Worm (Caenorhabditis elegans) whole organism, dauer: ENCODE data around the gene T28F12.1.

Source experiments
- unc-62 ChIP-seq: sonication (generic microtip); optimal IDR thresholded peaks from 2 replicates; lab custom pipeline; 2017; ENCODE audit warnings: missing biosample characterization, missing genetic modification reagents, missing genetic modification characterization

The T28F12.1 gene

DNA sequence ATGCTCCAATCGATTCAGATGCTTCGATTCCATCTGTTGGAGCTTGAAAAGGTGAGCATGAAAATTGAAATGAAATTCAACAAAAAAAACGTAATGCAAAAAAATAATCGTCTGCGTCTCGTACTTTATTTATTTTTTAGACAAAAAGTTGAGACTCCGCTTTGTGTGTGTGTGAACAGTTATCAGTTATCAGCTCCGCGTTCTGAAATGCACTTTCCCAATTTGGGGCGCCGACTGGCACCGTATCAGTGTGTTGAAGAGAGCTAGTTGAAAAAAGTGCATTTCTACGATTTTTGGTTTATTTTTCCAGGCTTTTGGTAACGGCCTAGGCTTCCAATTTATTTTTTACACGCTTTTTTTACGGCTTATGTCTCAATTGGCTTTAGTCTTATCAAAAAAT, 10.9 kb upstream of the T28F12.1 start:
- no peak for TF ChIP-seq unc-62 (GFP tag; lab: Kevin White, UChicago)

DNA sequence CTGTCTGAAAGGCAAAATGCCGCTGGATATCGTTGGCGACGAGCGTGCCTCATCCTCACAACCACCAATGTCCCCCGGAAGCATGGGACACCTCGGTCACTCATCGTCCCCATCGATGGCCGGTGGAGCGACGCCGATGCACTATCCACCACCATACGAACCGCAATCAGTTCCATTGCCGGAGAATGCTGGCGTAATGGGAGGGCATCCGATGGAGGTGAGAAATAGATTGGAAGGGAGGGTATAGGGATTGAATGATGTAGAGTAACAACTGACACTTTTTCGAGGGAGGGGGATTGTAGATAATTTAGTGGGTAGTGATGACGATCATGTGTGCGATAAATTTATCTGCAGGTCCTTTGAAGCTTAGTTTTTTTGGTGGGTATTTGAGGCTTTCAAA, 10.2 kb upstream of the T28F12.1 start:
- TF ChIP-seq unc-62 (GFP tag; lab: Kevin White, UChicago): no peak

DNA sequence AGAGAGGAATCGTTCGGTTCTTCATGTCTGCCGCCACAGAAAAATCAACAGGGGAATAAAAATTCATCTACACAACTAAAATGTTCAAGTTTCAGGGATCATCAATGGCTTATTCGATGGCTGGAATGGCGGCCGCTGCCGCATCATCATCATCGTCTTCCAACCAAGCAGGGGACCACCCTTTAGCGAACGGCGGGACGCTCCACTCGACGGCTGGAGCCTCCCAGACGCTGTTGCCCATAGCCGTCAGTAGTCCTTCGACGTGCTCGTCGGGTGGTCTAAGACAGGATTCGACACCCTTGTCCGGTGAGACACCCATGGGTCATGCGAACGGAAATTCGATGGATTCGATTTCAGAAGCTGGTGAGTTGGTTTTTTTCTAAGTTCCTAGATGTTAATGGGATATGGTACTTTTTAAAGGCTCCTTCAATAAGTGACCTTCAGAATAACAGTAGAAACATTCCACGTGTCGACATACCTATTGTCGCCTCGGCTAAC, 8.9 kb upstream of the T28F12.1 start:
- no peak for TF ChIP-seq unc-62 (GFP tag; lab: Kevin White, UChicago)

DNA sequence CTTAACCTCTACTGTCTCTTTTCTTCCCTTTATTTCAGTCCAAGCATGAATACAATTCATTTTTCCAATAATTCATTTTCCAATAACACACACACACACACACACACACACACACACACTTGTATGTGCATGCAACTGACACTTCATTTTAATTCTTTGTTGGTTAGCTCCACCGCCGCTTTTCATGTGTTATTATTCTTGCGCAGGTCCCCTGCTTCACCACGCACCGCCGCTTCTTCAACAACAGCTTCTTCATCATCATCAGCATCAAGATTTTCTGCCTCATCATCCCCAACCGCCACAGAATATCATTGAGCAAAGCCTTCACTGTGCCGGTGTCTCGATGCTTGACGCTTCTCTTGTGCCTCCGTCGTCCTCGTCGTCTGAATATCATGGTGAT, 8.4 kb upstream of the T28F12.1 start:
- TF ChIP-seq unc-62 (GFP tag; lab: Kevin White, UChicago): no peak

DNA sequence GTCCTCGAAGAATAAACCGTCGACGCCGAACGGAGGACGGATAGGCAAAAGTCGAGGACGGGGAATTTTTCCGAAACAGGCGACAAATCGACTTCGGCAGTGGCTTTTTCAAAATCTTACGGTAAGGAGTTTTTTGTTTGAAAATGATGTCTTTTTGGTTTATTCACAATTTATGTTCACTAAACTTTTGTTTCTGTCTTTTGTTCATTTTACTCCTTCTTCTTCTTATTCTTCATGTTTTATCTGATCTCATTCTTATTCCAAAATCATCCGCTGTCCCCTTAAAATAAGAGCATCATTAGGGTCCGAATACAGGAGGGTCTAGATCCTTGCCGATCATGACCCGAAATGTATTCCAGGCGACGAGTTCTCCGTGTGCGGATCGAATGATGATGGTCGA, 7.8 kb upstream of the T28F12.1 start:
- TF ChIP-seq unc-62 (GFP tag; lab: Kevin White, UChicago): no peak

DNA sequence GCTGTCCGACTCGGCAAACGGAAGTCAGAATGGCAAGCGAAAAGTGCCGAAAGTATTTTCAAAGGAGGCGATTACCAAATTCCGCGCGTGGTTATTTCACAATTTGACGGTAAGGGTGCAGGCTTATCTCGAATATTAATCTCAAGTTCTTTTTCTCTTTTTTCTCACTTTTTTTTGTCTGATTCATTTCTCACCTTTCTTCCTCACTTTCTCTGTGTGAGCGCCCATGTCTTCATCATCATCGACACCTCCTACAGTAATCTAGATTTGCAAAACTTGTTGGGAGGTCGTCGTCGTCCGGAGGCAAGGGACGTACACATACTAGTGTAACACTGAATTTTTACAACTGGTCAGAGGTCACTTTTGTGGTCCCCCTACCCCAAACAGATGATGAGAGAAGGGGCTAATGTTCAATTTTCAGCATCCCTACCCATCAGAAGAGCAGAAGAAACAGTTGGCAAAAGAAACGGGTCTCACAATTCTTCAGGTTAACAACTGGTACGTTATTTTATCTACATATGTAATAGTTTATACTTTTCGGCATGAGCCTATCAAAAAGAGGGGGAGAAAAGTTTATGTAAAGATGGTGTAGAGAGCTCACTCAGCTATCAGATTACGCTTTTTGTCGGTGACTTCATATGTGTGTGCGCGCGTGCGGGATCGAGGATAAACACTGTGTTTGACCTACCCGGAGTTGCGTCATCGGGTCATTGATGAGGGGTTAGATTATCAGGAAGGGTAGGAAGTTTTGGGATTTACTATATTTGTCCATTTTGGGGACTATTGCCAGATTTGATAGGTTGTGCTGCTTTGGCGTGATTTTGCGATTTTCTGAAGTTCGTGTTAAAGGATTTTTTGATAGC, 7.2 kb upstream of the T28F12.1 start:
- no peak for TF ChIP-seq unc-62 (GFP tag; lab: Kevin White, UChicago)

DNA sequence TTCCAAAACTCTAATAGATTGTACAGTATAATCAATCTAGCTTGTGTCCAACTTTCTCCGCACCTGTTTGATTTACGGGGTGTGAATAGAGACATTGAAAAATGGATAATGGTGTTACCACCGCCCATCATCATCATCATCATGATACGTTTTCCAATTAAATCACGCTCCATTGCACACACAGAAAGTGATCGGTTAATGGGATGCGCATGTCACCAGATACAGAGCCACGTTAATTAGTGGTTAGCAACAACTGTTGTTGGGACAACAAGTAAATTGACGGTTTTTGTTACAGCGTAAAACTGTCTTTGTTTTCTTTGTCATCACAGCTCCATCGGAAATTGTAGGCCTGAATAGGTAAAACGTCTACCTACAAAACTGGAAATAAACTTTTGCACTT, 6.2 kb upstream of the T28F12.1 start:
- no peak for TF ChIP-seq unc-62 (GFP tag; lab: Kevin White, UChicago)

DNA sequence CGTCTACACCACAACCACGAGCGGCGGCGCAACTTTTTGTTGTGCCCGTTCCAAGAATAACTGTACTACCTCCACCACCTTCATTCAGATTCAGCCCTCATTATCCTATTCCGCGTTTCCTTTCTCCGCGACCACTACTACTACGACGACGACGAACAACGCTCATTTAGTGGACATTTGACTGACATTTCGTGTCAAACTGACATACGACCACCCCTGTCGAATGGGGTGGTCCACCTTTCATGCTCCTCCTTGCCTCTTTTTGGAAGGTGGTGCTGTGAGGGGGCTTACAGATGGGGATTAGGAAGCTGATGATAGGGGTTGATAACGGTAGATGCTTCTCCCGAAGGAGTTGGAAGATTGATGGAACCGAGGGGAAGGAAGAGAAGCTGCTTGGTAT, 5.7 kb upstream of the T28F12.1 start:
- no peak for TF ChIP-seq unc-62 (GFP tag; lab: Kevin White, UChicago)

DNA sequence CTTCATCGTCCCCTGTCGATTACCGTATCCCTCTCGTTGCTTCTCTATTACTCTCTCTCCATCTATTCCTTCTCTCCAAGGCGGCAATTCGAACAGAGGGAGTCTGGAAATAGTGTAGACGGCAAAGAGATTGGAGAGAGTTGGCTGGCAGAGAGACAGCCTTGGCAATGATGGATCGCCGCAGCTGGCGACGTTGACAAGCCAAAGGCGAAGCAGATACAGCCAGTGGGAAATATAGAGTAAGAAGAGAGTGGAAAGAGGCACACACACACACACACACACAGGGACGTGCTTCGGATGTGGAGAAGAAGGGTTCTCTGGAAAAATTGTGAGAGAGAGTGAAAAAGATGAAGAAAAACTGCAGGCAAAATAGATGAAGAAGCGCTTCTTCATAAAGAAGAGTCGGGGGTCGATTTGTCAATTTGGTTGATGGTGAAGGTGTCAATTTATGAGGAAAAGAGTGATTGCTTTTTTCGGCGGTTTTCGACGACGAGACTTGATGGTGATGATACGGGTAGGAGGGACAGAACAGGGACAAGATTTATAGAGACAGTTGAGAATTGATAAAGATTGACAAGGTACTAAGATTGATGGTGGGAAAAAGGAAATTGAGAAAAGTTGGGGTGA, 4.9 kb upstream of the T28F12.1 start:
- peak; percentile 80 for TF ChIP-seq unc-62 (GFP tag; lab: Kevin White, UChicago)

DNA sequence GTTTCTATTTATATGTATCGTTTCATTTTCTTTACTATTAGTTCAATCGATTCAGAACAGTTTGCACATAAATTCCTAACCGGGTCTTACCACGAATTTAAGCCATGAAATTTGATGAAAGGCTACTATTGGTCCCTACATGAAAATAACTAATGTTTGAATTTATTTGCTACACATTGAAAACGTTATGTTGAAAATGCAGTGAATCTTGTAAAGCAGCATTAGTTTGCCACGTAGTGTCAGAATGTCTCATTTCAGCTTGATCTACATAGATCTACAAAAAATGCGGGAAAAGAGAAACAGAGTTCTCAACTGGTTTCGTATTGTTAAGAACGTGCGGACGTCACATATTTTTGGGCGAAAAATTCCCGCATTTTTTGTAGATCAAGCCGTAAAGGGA, 4.1 kb upstream of the T28F12.1 start:
- no peak for TF ChIP-seq unc-62 (GFP tag; lab: Kevin White, UChicago)

DNA sequence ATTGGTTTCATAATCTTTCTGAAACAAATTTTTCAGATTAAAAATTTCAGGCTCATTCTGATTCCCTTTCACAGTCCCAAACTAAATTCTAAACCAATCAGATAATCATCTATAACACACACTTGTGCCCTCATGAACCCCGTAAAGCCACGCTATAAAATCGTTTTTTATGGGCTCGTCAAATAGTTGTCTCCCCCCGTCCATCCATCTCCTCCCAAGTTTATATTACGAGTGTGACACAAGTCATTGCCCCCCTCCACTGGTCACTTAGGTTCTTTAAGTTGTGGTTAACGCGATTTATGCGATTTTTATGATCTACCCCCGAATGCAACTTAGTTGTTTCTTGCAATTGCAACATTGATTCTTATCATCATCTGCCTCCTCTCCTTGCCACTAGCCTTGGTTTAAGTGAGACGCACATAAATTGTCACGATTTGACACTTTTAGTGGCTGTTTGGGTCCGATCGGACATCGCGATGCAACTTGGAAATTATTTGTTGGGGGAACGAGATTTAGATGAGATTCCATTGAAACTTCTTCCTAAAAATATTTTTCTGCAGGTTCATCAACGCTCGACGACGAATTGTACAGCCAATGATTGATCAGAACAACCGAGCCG, 3.4 kb upstream of the T28F12.1 start:
- TF ChIP-seq unc-62 (GFP tag; lab: Kevin White, UChicago): no peak

DNA sequence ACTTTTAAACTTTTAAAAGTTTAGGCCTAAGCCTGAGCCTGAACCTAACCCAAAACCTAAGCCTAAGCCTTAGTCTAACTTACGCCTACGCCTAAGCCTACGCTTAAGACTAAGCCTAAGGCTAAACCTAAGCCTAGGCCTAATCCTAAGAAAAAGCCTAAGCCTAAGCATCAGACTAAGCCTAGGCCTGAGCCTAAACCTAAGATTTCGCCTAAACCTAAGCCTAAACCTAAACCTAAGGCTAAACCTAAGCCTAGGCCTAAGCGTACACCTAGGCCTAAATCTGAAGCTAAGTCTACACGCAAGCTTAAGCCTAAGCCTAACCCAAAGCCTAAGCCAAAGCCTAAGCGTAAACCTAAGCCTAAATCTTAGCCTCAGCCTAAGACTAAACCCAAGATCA, 2.5 kb upstream of the T28F12.1 start:
- TF ChIP-seq unc-62 (GFP tag; lab: Kevin White, UChicago): no peak

DNA sequence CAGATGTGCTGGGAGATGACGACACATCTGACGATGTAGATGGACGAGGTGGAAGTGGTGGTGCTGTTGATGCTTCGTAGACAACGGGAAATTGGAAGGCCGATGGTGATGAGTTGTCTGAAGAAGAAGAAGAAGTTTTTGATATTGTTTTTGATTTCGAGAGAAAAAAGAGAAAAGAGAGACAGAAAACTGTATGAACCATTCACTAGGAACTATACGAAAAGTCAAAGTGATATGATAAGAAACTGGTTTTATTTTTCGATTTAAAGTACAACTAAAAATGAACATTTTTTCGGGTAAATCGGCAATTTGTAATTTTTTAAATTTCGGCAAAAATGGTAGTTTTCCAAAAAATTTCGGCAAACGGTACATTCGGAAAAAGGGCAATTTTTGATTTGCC, 5.8 kb downstream of the T28F12.1 start:
- no peak for TF ChIP-seq unc-62 (GFP tag; lab: Kevin White, UChicago)

DNA sequence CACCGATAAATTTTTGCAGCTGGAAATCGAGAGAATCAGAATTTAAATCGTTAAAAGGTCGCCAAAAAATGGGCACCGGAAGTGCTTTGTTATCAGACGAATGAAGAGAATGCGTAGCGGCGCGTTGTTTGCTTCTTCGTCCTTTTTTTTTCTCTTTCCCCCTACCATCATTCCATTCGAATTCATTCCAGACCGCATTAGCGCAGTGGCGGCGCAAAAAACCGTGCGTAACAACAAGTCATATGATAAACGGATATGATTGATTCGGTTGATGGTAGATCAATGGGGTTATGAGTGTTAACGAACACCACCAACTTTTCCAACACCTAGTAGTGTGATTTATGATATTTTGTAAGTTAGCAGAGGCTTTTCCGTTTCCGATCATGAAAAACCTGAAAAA, 10.5 kb downstream of the T28F12.1 start:
- no peak for TF ChIP-seq unc-62 (GFP tag; lab: Kevin White, UChicago)

DNA sequence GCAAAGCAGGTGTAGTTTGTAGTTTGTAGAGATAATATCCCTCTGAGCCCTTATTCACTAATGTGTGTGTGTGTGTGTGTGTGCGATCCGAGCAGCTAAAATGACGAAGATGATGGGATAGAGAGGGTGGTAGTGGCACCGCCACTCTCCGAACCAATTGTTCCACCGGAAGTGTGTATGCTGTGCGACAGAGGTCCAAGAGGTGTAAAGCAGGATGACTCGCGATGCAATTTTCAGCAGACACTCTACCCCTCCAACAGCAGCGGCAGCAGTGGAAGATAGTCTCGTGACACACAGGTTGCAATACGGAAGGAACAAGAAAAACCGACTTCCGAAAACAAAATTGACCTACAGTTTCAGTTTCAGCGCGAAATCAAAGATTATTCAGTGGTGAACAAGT, 11.0 kb downstream of the T28F12.1 start:
- TF ChIP-seq unc-62 (GFP tag; lab: Kevin White, UChicago): no peak

DNA sequence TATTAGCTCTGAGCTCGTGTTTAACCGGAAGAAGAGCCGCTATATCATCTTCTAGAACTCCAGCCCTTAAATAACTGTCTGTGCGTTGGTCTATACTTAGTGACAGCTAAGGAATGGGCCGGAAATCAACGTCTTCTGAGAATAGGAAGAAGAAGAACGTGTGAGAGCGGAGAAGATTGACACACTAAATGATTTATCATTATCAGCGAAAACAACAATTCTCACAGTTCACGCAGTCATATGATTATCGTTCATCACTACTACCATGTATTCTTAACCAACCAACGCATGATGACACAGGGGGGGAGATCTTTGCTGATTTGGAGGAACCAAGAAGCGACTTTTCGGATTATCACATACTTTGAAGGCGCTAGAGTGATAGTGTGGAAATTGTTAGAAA, 11.5 kb downstream of the T28F12.1 start:
- TF ChIP-seq unc-62 (GFP tag; lab: Kevin White, UChicago): no peak
